Fruit fly (Drosophila melanogaster): ENCODE data around the gene ATbp.

The ATbp gene

DNA sequence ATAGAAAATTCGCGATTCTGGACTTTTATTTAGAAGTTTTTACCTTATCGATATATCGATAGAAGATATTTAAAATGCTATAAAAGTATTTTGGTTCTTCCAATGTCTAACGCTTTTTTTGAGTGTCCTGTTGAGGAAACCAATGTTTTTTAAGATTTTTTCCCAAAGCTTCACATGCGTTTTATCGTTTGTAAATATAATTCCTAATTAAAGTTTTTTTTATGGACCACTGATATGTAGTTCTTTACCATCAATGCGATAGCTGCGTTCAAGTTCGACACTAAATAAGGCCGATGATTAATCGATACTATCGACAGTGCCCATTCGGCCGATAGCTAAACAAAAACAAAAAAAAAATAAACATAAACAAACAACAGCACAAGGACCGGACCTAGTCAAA, at the start of gene ATbp:
ATbp (plus strand) TSS at position 312 of the 400 bp plus-strand sequence.
- TF ChIP-seq CG8478 (optimal IDR thresholded peaks at IDR 0.05) (no peak), pan (optimal IDR thresholded peaks at IDR 0.05) (no peak), EcR (GFP tag; optimal IDR thresholded peaks at IDR 0.05) (no peak), Dll (optimal IDR thresholded peaks at IDR 0.05) (no peak), usp (GFP tag; optimal IDR thresholded peaks at IDR 0.05) (no peak), psq (optimal IDR thresholded peaks at IDR 0.05) (no peak)

dm6 chrX:23067521-23068459, 38.0 kb upstream of the ATbp start, which contains the start of gene CG17167:
Gene CG17167, plus strand, starts transcription at chrX:23068301.
- no peak for TF ChIP-seq CG8478 (optimal IDR thresholded peaks at IDR 0.05)

dm6 chrX:23071237-23071688, 34.5 kb upstream of the ATbp start:
- TF ChIP-seq EcR (GFP tag; optimal IDR thresholded peaks at IDR 0.05), result peak in 1 of 2 experiments; percentile 53
- TF ChIP-seq usp (GFP tag; optimal IDR thresholded peaks at IDR 0.05), result no peak

DNA sequence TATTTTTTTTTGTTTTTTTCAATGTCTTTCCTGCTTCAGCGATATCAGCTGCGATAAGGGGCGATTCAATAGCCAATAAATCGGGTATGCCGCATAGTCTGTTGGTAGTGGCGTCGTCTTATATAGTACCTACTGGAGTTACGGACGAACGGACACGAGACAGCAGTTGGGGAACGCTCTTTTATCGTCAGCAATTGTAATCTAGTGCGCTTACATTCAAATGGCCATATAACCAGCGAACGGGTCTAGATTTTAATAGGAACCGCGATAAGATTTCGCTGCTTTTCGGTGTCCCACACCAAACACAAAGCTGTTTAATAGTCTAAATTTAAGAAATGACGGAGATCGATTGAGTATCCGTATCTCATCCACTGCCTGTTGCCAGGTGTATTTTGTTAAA, 32.4 kb upstream of the ATbp start:
- no peak for TF ChIP-seq EcR (GFP tag; optimal IDR thresholded peaks at IDR 0.05)
- no peak for TF ChIP-seq Dll (optimal IDR thresholded peaks at IDR 0.05)
- no peak for TF ChIP-seq usp (GFP tag; optimal IDR thresholded peaks at IDR 0.05)
- TF ChIP-seq CG8478 (optimal IDR thresholded peaks at IDR 0.05), result no peak
- no peak for TF ChIP-seq pan (optimal IDR thresholded peaks at IDR 0.05)
- TF ChIP-seq psq (optimal IDR thresholded peaks at IDR 0.05), result no peak

- TF ChIP-seq usp (GFP tag; optimal IDR thresholded peaks at IDR 0.05) (no peak), Dll (optimal IDR thresholded peaks at IDR 0.05) (no peak), pan (optimal IDR thresholded peaks at IDR 0.05) (no peak), EcR (GFP tag; optimal IDR thresholded peaks at IDR 0.05) (no peak)
Observed at dm6 chrX:23082407-23082905, 23.3 kb upstream of the ATbp start, which contains the start of the genes CG17163 and CG17168. Gene CG17163, minus strand, starts transcription at chrX:23082709. Gene CG17168, plus strand, starts transcription at chrX:23082738.

dm6 chrX:23084372-23084771, 21.4 kb upstream of the ATbp start, which contains the start of gene CG17169:
Gene CG17169, plus strand, starts transcription at chrX:23084672.
- TF ChIP-seq pan (optimal IDR thresholded peaks at IDR 0.05) (no peak), usp (GFP tag; optimal IDR thresholded peaks at IDR 0.05) (no peak), Dll (optimal IDR thresholded peaks at IDR 0.05) (no peak)

- TF ChIP-seq CG8478 (optimal IDR thresholded peaks at IDR 0.05) (no peak), usp (GFP tag; optimal IDR thresholded peaks at IDR 0.05) (no peak), EcR (GFP tag; optimal IDR thresholded peaks at IDR 0.05) (no peak), pan (optimal IDR thresholded peaks at IDR 0.05) (no peak), psq (optimal IDR thresholded peaks at IDR 0.05) (no peak), Dll (optimal IDR thresholded peaks at IDR 0.05) (no peak)
Observed at dm6 chrX:23089087-23089732, 16.6 kb upstream of the ATbp start.

DNA sequence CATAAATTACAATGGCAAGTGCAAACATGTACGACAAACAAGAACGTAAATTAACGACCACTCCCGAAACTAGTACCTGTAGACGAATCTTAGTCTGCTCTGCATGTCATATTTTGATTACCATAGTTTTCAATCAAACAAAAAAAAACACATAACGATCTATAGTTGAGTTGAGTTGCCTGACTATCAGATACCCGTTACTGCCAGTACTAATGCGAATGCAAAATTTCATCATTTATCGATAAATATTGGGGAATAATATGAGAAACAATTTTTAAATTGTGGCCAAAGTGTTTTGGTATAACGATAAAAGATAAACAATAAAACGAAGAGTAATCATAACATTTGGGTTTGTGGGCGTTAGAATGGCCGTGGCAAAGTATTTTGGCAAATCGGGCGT, 15.3 kb upstream of the ATbp start:
- TF ChIP-seq EcR (GFP tag; optimal IDR thresholded peaks at IDR 0.05) (no peak), CG8478 (optimal IDR thresholded peaks at IDR 0.05) (no peak), usp (GFP tag; optimal IDR thresholded peaks at IDR 0.05) (no peak)

dm6 chrX:23091289-23091688, 14.5 kb upstream of the ATbp start:
- TF ChIP-seq Dll (optimal IDR thresholded peaks at IDR 0.05) (no peak), EcR (GFP tag; optimal IDR thresholded peaks at IDR 0.05) (no peak), CG8478 (optimal IDR thresholded peaks at IDR 0.05) (no peak)

dm6 chrX:23091811-23092210, 14.0 kb upstream of the ATbp start:
- TF ChIP-seq CG8478 (optimal IDR thresholded peaks at IDR 0.05) (no peak), pan (optimal IDR thresholded peaks at IDR 0.05) (no peak), psq (optimal IDR thresholded peaks at IDR 0.05) (no peak), EcR (GFP tag; optimal IDR thresholded peaks at IDR 0.05) (no peak), Dll (optimal IDR thresholded peaks at IDR 0.05) (no peak), usp (GFP tag; optimal IDR thresholded peaks at IDR 0.05) (no peak)

- no peak for TF ChIP-seq CG8478 (optimal IDR thresholded peaks at IDR 0.05)
- TF ChIP-seq EcR (GFP tag; optimal IDR thresholded peaks at IDR 0.05), result no peak
- no peak for TF ChIP-seq usp (GFP tag; optimal IDR thresholded peaks at IDR 0.05)
- TF ChIP-seq psq (optimal IDR thresholded peaks at IDR 0.05), result no peak
- TF ChIP-seq Dll (optimal IDR thresholded peaks at IDR 0.05), result no peak
- no peak for TF ChIP-seq pan (optimal IDR thresholded peaks at IDR 0.05)
Observed at dm6 chrX:23092531-23092930, 13.3 kb upstream of the ATbp start, which contains the start of gene CG17159. Gene CG17159, minus strand, starts transcription at chrX:23092631.

dm6 chrX:23096117-23096817, 9.5 kb upstream of the ATbp start, which contains the start of gene CG17162:
Gene CG17162, minus strand, starts transcription at chrX:23096735.
- TF ChIP-seq CG8478 (optimal IDR thresholded peaks at IDR 0.05), result no peak

Data from whole organism.